Worm (Caenorhabditis elegans) whole organism, L1 larva: Measurements from ENCODE around the gene F52E10.4.

ENCODE experiments used
- C16A3.4 ChIP-seq: fragments of 150-350 bp; optimal IDR thresholded peaks from 2 replicates; lab custom pipeline; 2014; ENCODE audit warnings: missing biosample characterization, missing genetic modification characterization
- alr-1 ChIP-seq: fragments of 200-800 bp; sonication (Bioruptor generic); optimal IDR thresholded peaks from 2 replicates; lab custom pipeline; 2018; ENCODE audit warnings: borderline replicate concordance, mild to moderate bottlenecking, missing genetic modification characterization, missing compliant biosample characterization
- ceh-8 ChIP-seq: fragments of 200-800 bp; sonication (Bioruptor generic); optimal IDR thresholded peaks from 2 replicates; lab custom pipeline; 2018; ENCODE audit warnings: mild to moderate bottlenecking, missing genetic modification characterization, moderate library complexity, missing compliant biosample characterization
- ceh-82 ChIP-seq, 3 experiments: fragments of 150-350 bp in 1 of 3; sonication (generic microtip) in 2 of 3; optimal IDR thresholded peaks; 2 replicates each; lab custom pipeline; 2014 to 2017; ENCODE audit warnings: missing biosample characterization in 3 of 3, missing genetic modification characterization in 3 of 3
- ces-1 ChIP-seq: fragments of 150-350 bp; optimal IDR thresholded peaks from 2 replicates; lab custom pipeline; 2014; ENCODE audit warnings: missing biosample characterization, missing genetic modification reagents, missing genetic modification characterization
- dsc-1 ChIP-seq: sonication (generic microtip); optimal IDR thresholded peaks from 2 replicates; lab custom pipeline; 2016; ENCODE audit warnings: mild to moderate bottlenecking, missing genetic modification characterization, missing compliant biosample characterization
- elt-2 ChIP-seq: sonication (generic microtip); optimal IDR thresholded peaks from 2 replicates; lab custom pipeline; 2016; ENCODE audit warnings: missing genetic modification characterization, mild to moderate bottlenecking, inconsistent platforms, missing compliant biosample characterization, missing genetic modification reagents
- elt-3 ChIP-seq, 6 experiments: fragments of 150-350 bp in 1 of 6; sonication (generic microtip); optimal IDR thresholded peaks; 2 replicates each; lab custom pipeline; 2017 to 2018; ENCODE audit warnings: missing biosample characterization in 6 of 6, missing genetic modification characterization in 6 of 6, inconsistent platforms in 1 of 6
- grh-1 ChIP-seq: fragments of 200-800 bp; sonication (Bioruptor generic); IDR thresholded peaks from 2 replicates; pipeline ENCODE4 v1.3.6; 2022; ENCODE audit warnings: missing genetic modification reagents, missing genetic modification characterization, missing compliant biosample characterization
- hlh-4 ChIP-seq: sonication (generic microtip); optimal IDR thresholded peaks from 2 replicates; lab custom pipeline; 2016; ENCODE audit warnings: mild to moderate bottlenecking, missing genetic modification characterization, missing compliant biosample characterization
- irx-1 ChIP-seq: sonication (generic microtip); optimal IDR thresholded peaks from 2 replicates; lab custom pipeline; 2016; ENCODE audit warnings: missing genetic modification characterization, missing compliant biosample characterization
- isw-1 ChIP-seq: fragments of 200-800 bp; sonication (Bioruptor generic); IDR thresholded peaks from 2 replicates; pipeline ENCODE4 v1.3.6; 2022; ENCODE audit warnings: missing genetic modification characterization, missing compliant biosample characterization
- lin-14 ChIP-seq: fragments of 200-800 bp; sonication (Bioruptor generic); optimal IDR thresholded peaks from 2 replicates; lab custom pipeline; 2018; ENCODE audit warnings: mild to moderate bottlenecking, missing genetic modification characterization, moderate library complexity, missing compliant biosample characterization
- lin-35 ChIP-seq, 2 experiments: fragments of 150-350 bp; optimal IDR thresholded peaks; 2 replicates each; lab custom pipeline; 2014; ENCODE audit warnings: missing biosample characterization in 2 of 2, missing genetic modification characterization in 2 of 2, missing genetic modification reagents in 2 of 2
- lir-3 ChIP-seq: sonication (generic microtip); optimal IDR thresholded peaks from 2 replicates; lab custom pipeline; 2016; ENCODE audit warnings: mild to moderate bottlenecking, missing genetic modification characterization, moderate library complexity, missing compliant biosample characterization; ENCODE audit not compliant: poor library complexity
- lsy-2 ChIP-seq, 2 experiments: fragments of 150-350 bp; optimal IDR thresholded peaks; 2 replicates each; lab custom pipeline; 2014; ENCODE audit warnings: missing biosample characterization in 2 of 2, missing genetic modification characterization in 2 of 2
- mab-9 ChIP-seq: fragments of 200-800 bp; sonication (Bioruptor generic); IDR thresholded peaks from 2 replicates; pipeline ENCODE4 v1.3.6; 2022; ENCODE audit warnings: missing genetic modification reagents, missing genetic modification characterization, missing compliant biosample characterization
- mdl-1 ChIP-seq, 2 experiments: fragments of 150-350 bp; optimal IDR thresholded peaks; 2 replicates each; lab custom pipeline; 2014 to 2017; ENCODE audit warnings: missing biosample characterization in 2 of 2, missing genetic modification characterization in 2 of 2, inconsistent platforms in 1 of 2
- mef-2 ChIP-seq: fragments of 150-350 bp; optimal IDR thresholded peaks from 2 replicates; lab custom pipeline; 2014; ENCODE audit warnings: missing biosample characterization, missing genetic modification characterization
- mep-1 ChIP-seq: fragments of 150-350 bp; optimal IDR thresholded peaks from 2 replicates; lab custom pipeline; 2014; ENCODE audit warnings: missing biosample characterization, missing genetic modification characterization
- nhr-12 ChIP-seq: sonication (generic microtip); optimal IDR thresholded peaks from 2 replicates; lab custom pipeline; 2017; ENCODE audit warnings: missing biosample characterization, missing genetic modification characterization
- nhr-19 ChIP-seq: fragments of 200-800 bp; sonication (Bioruptor generic); conservative IDR thresholded peaks from 2 replicates; pipeline ENCODE4 v1.3.6; 2022; ENCODE audit warnings: missing genetic modification characterization, missing compliant biosample characterization
- nhr-20 ChIP-seq: sonication (generic microtip); optimal IDR thresholded peaks from 2 replicates; lab custom pipeline; 2016; ENCODE audit warnings: mild to moderate bottlenecking, missing genetic modification characterization, missing compliant biosample characterization
- nhr-47 ChIP-seq: sonication (generic microtip); optimal IDR thresholded peaks from 2 replicates; lab custom pipeline; 2016; ENCODE audit warnings: mild to moderate bottlenecking, missing genetic modification characterization, moderate library complexity, missing compliant biosample characterization
- nhr-71 ChIP-seq: sonication (generic microtip); optimal IDR thresholded peaks from 2 replicates; lab custom pipeline; 2016; ENCODE audit warnings: mild to moderate bottlenecking, missing genetic modification characterization, moderate library complexity, missing compliant biosample characterization
- nhr-76 ChIP-seq: sonication (generic microtip); optimal IDR thresholded peaks from 2 replicates; lab custom pipeline; 2017; ENCODE audit warnings: missing biosample characterization, missing genetic modification characterization
- nhr-85 ChIP-seq: sonication (generic microtip); peaks from one replicate; lab custom pipeline; 2016; ENCODE audit warnings: missing genetic modification characterization, inconsistent platforms, missing compliant biosample characterization
- nhr-90 ChIP-seq: sonication (generic microtip); optimal IDR thresholded peaks from 2 replicates; lab custom pipeline; 2016; ENCODE audit warnings: mild to moderate bottlenecking, missing genetic modification characterization, missing compliant biosample characterization; ENCODE audit not compliant: poor library complexity
- pag-3 ChIP-seq: sonication (generic microtip); optimal IDR thresholded peaks from 2 replicates; lab custom pipeline; 2017; ENCODE audit warnings: missing genetic modification characterization, mild to moderate bottlenecking, missing compliant biosample characterization, antibody characterized with exemption, borderline replicate concordance; ENCODE audit not compliant: insufficient read depth
- rnt-1 ChIP-seq: sonication (generic microtip); optimal IDR thresholded peaks from 2 replicates; lab custom pipeline; 2016; ENCODE audit warnings: mild to moderate bottlenecking, missing genetic modification characterization, moderate library complexity, missing compliant biosample characterization
- skn-1 ChIP-seq: fragments of 150-350 bp; optimal IDR thresholded peaks from 2 replicates; lab custom pipeline; 2014; ENCODE audit warnings: missing biosample characterization, missing genetic modification characterization
- snu-23 ChIP-seq: sonication (generic microtip); optimal IDR thresholded peaks from 2 replicates; lab custom pipeline; 2016; ENCODE audit warnings: missing genetic modification characterization, missing compliant biosample characterization
- sup-37 ChIP-seq: fragments of 200-800 bp; sonication (Bioruptor generic); optimal IDR thresholded peaks from 2 replicates; lab custom pipeline; 2018; ENCODE audit warnings: mild to moderate bottlenecking, missing genetic modification characterization, missing compliant biosample characterization
- swsn-7 ChIP-seq: sonication (generic microtip); optimal IDR thresholded peaks from 2 replicates; lab custom pipeline; 2016; ENCODE audit warnings: missing genetic modification characterization, missing compliant biosample characterization
- tbx-2 ChIP-seq: sonication (generic microtip); optimal IDR thresholded peaks from 2 replicates; lab custom pipeline; 2016; ENCODE audit warnings: missing genetic modification characterization, missing compliant biosample characterization
- unc-62 ChIP-seq: fragments of 150-350 bp; optimal IDR thresholded peaks from 2 replicates; lab custom pipeline; 2014; ENCODE audit warnings: missing biosample characterization, missing genetic modification reagents, missing genetic modification characterization
- vab-15 ChIP-seq: sonication (generic microtip); optimal IDR thresholded peaks from 2 replicates; lab custom pipeline; 2017; ENCODE audit warnings: missing genotype, mild to moderate bottlenecking, missing genetic modification characterization, missing compliant biosample characterization
- xbp-1 ChIP-seq: sonication (generic microtip); optimal IDR thresholded peaks from 2 replicates; lab custom pipeline; 2016; ENCODE audit warnings: missing genetic modification characterization, missing compliant biosample characterization
- ztf-11 ChIP-seq, 2 experiments: sonication (generic microtip); optimal IDR thresholded peaks; 2 replicates each; lab custom pipeline; 2016 to 2017; ENCODE audit warnings: missing genetic modification characterization in 2 of 2, missing biosample characterization in 1 of 2, missing compliant biosample characterization in 1 of 2
- ztf-4 ChIP-seq: fragments of 150-350 bp; optimal IDR thresholded peaks from 2 replicates; lab custom pipeline; 2014; ENCODE audit warnings: missing biosample characterization, missing genetic modification characterization

The F52E10.4 gene

DNA sequence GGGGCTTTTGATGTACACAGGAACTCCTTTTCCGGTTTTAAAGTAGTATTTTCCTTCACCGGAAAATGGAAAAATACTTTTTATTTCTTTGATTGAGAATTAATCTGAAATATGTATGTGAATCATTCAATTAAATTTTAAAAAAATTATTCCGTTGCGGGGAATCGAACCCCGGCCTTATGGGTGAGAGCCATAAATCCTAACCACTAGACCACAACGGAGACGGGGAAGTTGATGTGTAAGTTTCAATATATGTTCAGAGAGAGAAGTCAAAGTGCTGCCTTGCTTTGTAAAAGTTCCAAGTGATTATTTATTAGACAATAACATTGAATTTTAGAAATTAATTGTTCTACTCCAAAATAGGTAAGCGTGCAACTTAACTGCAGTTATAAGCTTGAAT is 21.7 kb downstream of the F52E10.4 start:
- TF ChIP-seq C16A3.4 (tag; lab: Kevin White, UChicago) (no peak), lsy-2 (tag; optimal IDR thresholded peaks at IDR 0.05; lab: Kevin White, UChicago) (peak; percentile 7 to 18), mep-1 (peak; percentile 22), unc-62 (GFP tag; lab: Kevin White, UChicago) (no peak), swsn-7 (peak; percentile 25), ceh-82 (tag; optimal IDR thresholded peaks at IDR 0.05; lab: Kevin White, UChicago) (peak in 1 of 3 experiments; percentile 16), nhr-20 (tag; lab: Kevin White, UChicago) (peak; percentile 53), elt-2 (tag; lab: Kevin White, UChicago) (peak; percentile 3), snu-23 (GFP tag; lab: Kevin White, UChicago) (peak; percentile 65), lin-14 (peak; percentile 48), dsc-1 (tag; lab: Kevin White, UChicago) (peak; percentile 44), mef-2 (tag; lab: Kevin White, UChicago) (no peak), sup-37 (GFP tag; lab: Kevin White, UChicago) (no peak), lin-35 (GFP tag; optimal IDR thresholded peaks at IDR 0.05; lab: Kevin White, UChicago) (peak in 1 of 2 experiments; percentile 53), nhr-71 (peak; percentile 62), mdl-1 (tag; optimal IDR thresholded peaks at IDR 0.05; lab: Kevin White, UChicago) (no peak), nhr-47 (tag; lab: Kevin White, UChicago) (peak; percentile 43), ztf-11 (tag; optimal IDR thresholded peaks at IDR 0.05; lab: Kevin White, UChicago) (no peak), vab-15 (no peak), irx-1 (tag; lab: Kevin White, UChicago) (peak; percentile 14), rnt-1 (tag; lab: Kevin White, UChicago) (peak; percentile 29), nhr-90 (peak; percentile 50), tbx-2 (tag; lab: Kevin White, UChicago) (peak; percentile 12), alr-1 (tag; lab: Kevin White, UChicago) (no peak), lir-3 (tag; lab: Kevin White, UChicago) (peak; percentile 53), ztf-4 (tag; lab: Kevin White, UChicago) (no peak), elt-3 (tag; optimal IDR thresholded peaks at IDR 0.05; lab: Kevin White, UChicago) (peak in 1 of 6 experiments; percentile 4), hlh-4 (tag; lab: Kevin White, UChicago) (no peak), nhr-76 (no peak), nhr-19 (GFP tag; lab: Robert Waterston, UW) (peak; percentile 48; the same call in 1 of the 2 replicates), skn-1 (tag; lab: Kevin White, UChicago) (peak; percentile 23), nhr-85 (tag; lab: Kevin White, UChicago) (no peak)

DNA sequence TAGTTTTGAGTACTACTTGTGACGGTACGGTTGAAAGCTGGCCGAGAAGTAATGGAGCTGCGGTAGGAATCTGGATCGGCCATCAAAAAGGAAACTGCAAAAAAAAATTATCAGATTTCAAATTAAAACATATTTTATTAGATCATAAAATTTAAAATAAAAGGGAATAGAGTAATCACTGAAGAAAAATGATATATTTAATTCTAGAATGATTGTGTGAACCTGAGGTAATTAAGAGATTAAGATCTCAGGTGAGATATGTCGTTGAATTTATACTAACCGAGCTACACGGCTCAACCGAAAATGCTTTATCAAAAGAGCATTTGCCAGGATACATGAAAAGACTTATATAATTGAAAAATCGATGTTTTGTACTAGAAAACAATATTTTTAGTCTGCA is 22.9 kb downstream of the F52E10.4 start, which contains the start of gene ifa-3:
Gene ifa-3, minus strand, starts transcription at position 101 of the 400 bp plus-strand sequence.
- no peak for TF ChIP-seq lir-3 (tag; lab: Kevin White, UChicago)
- no peak for TF ChIP-seq xbp-1
- TF ChIP-seq mab-9 (GFP tag; lab: Robert Waterston, UW), result no peak
- TF ChIP-seq nhr-12, result no peak
- no peak for TF ChIP-seq ces-1 (GFP tag; lab: Kevin White, UChicago)
- no peak for TF ChIP-seq isw-1 (GFP tag; lab: Robert Waterston, UW)
- no peak for TF ChIP-seq pag-3 (tag; lab: Kevin White, UChicago)
- TF ChIP-seq lsy-2 (tag; optimal IDR thresholded peaks at IDR 0.05; lab: Kevin White, UChicago), result no peak
- TF ChIP-seq grh-1, result no peak
- TF ChIP-seq alr-1 (tag; lab: Kevin White, UChicago), result no peak
- TF ChIP-seq sup-37 (GFP tag; lab: Kevin White, UChicago), result no peak
- no peak for TF ChIP-seq ceh-8 (GFP tag; lab: Kevin White, UChicago)
- TF ChIP-seq, all 84 proteins: peak for 0
